Fruit fly (Drosophila melanogaster) whole organism, pupa: Measurements from ENCODE around the gene CG45002.

Experiments
- CG10348 ChIP-seq: fragments of 200-800 bp; sonication (Bioruptor generic); IDR thresholded peaks from 2 replicates; pipeline ENCODE4 v1.3.6; 2022; ENCODE audit warnings: missing biosample characterization, missing genetic modification characterization
- CG12605 ChIP-seq: fragments of 200-800 bp; sonication (Bioruptor generic); IDR thresholded peaks from 2 replicates; pipeline ENCODE4 v1.3.6; 2022; ENCODE audit warnings: missing biosample characterization, missing genetic modification characterization
- CG13204 ChIP-seq: fragments of 200-800 bp; sonication (Bioruptor generic); optimal IDR thresholded peaks from 2 replicates; lab custom pipeline; 2018; ENCODE audit warnings: missing biosample characterization, mild to moderate bottlenecking, missing genetic modification characterization, moderate library complexity
- CG14655 ChIP-seq: fragments of 200-800 bp; sonication (Bioruptor generic); optimal IDR thresholded peaks from 3 replicates; lab custom pipeline; 2017; ENCODE audit warnings: mild to moderate bottlenecking, missing biosample characterization, missing genetic modification reagents, missing genetic modification characterization
- CG15710 ChIP-seq: fragments of 200-800 bp; sonication (Bioruptor generic); optimal IDR thresholded peaks from 2 replicates; lab custom pipeline; 2018; ENCODE audit warnings: missing biosample characterization, mild to moderate bottlenecking, missing genetic modification characterization, moderate library complexity
- CG17806 ChIP-seq: fragments of 200-800 bp; sonication (Bioruptor generic); optimal IDR thresholded peaks from 2 replicates; lab custom pipeline; 2018; ENCODE audit warnings: missing biosample characterization, mild to moderate bottlenecking, missing genetic modification characterization, moderate library complexity
- CG32121 ChIP-seq: fragments of 200-800 bp; sonication (Bioruptor generic); IDR thresholded peaks from 2 replicates; pipeline ENCODE4 v1.3.6; 2022; ENCODE audit warnings: missing biosample characterization, missing genetic modification characterization
- CG34367 ChIP-seq: fragments of 200-800 bp; sonication (Bioruptor generic); optimal IDR thresholded peaks from 2 replicates; lab custom pipeline; 2018; ENCODE audit warnings: missing biosample characterization, mild to moderate bottlenecking, missing genetic modification characterization
- CG4496 ChIP-seq: fragments of 200-800 bp; sonication (Bioruptor generic); IDR thresholded peaks from 3 replicates; pipeline ENCODE4 v1.3.6; 2022; ENCODE audit warnings: missing biosample characterization, missing genetic modification characterization
- CG8159 ChIP-seq: fragments of 200-800 bp; sonication (Bioruptor generic); optimal IDR thresholded peaks from 3 replicates; lab custom pipeline; 2018; ENCODE audit warnings: missing biosample characterization, mild to moderate bottlenecking, missing genetic modification characterization, moderate library complexity
- CG8301 ChIP-seq: fragments of 200-800 bp; sonication (Bioruptor generic); optimal IDR thresholded peaks from 2 replicates; lab custom pipeline; 2018; ENCODE audit warnings: missing biosample characterization, mild to moderate bottlenecking, missing genetic modification characterization
- CG9948 ChIP-seq: fragments of 200-800 bp; sonication (Bioruptor generic); optimal IDR thresholded peaks from 2 replicates; lab custom pipeline; 2018; ENCODE audit warnings: missing biosample characterization, mild to moderate bottlenecking, missing genetic modification characterization, moderate library complexity
- D1 ChIP-seq: fragments of 200-800 bp; sonication (Bioruptor generic); optimal IDR thresholded peaks from 2 replicates; lab custom pipeline; 2018; ENCODE audit warnings: missing biosample characterization, mild to moderate bottlenecking, missing genetic modification characterization, moderate library complexity
- EcR ChIP-seq: fragments of 200-800 bp; sonication (Bioruptor generic); optimal IDR thresholded peaks from 3 replicates; lab custom pipeline; 2019; ENCODE audit warnings: missing biosample characterization, missing genetic modification characterization, mild to moderate bottlenecking, moderate library complexity, missing genetic modification reagents
- Ets98B ChIP-seq: fragments of 200-800 bp; sonication (Bioruptor generic); IDR thresholded peaks from 2 replicates; pipeline ENCODE4 v1.3.6; 2022; ENCODE audit warnings: missing biosample characterization, missing genetic modification characterization
- Pif1A ChIP-seq: fragments of 200-800 bp; sonication (Bioruptor generic); optimal IDR thresholded peaks from 3 replicates; lab custom pipeline; 2016; ENCODE audit warnings: missing biosample characterization, missing genetic modification characterization
- Pif1B ChIP-seq: fragments of 200-800 bp; sonication (Bioruptor generic); optimal IDR thresholded peaks from 3 replicates; lab custom pipeline; 2016; ENCODE audit warnings: missing biosample characterization, missing genetic modification characterization
- Snoo ChIP-seq: fragments of 200-800 bp; sonication (Bioruptor generic); optimal IDR thresholded peaks from 3 replicates; lab custom pipeline; 2017; ENCODE audit warnings: missing biosample characterization, mild to moderate bottlenecking, missing genetic modification characterization, inconsistent platforms
- fd96Ca ChIP-seq: fragments of 200-800 bp; sonication (Bioruptor generic); IDR thresholded peaks from 3 replicates; pipeline ENCODE4 v1.3.6; 2022; ENCODE audit warnings: missing biosample characterization, missing genetic modification characterization
- gl ChIP-seq: fragments of 200-800 bp; sonication (Bioruptor generic); optimal IDR thresholded peaks from 2 replicates; lab custom pipeline; 2018; ENCODE audit warnings: missing biosample characterization, mild to moderate bottlenecking, missing genetic modification characterization
- rn ChIP-seq: fragments of 200-800 bp; sonication (Bioruptor generic); IDR thresholded peaks from 2 replicates; pipeline ENCODE4 v1.3.6; 2022; ENCODE audit warnings: missing biosample characterization, missing genetic modification characterization

CG45002 gene

dm6 chrX:17023199-17023598, 43.3 kb downstream of the CG45002 start, which contains the start of gene CG43997:
Gene CG43997, plus strand, starts transcription at chrX:17023499.
- no peak for TF ChIP-seq Pif1B (GFP tag; lab: Kevin White, UChicago)
- no peak for TF ChIP-seq Snoo (tag; lab: Kevin White, UChicago)
- TF ChIP-seq D1 (tag; lab: Kevin White, UChicago): no peak
- TF ChIP-seq CG8159: no peak
- no peak for TF ChIP-seq CG34367 (tag; lab: Kevin White, UChicago)
- no peak for TF ChIP-seq EcR
- no peak for TF ChIP-seq CG4496 (GFP tag; lab: Robert Waterston, UW)
- no peak for TF ChIP-seq rn (GFP tag; lab: Robert Waterston, UW)
- TF ChIP-seq CG10348 (GFP tag; lab: Robert Waterston, UW): no peak
- no peak for TF ChIP-seq CG12605
- no peak for TF ChIP-seq Pif1A (GFP tag; lab: Kevin White, UChicago)
- no peak for TF ChIP-seq CG8301
- no peak for TF ChIP-seq CG15710
- TF ChIP-seq CG17806: no peak
- TF ChIP-seq, all 21 proteins: peak for 0

- no peak for TF ChIP-seq CG4496 (GFP tag; lab: Robert Waterston, UW)
- TF ChIP-seq CG9948: no peak
- TF ChIP-seq CG10348 (GFP tag; lab: Robert Waterston, UW): no peak
- no peak for TF ChIP-seq Ets98B (GFP tag; lab: Robert Waterston, UW)
- no peak for TF ChIP-seq CG13204 (GFP tag; lab: Kevin White, UChicago)
- no peak for TF ChIP-seq CG12605
- TF ChIP-seq CG14655 (GFP tag; lab: Kevin White, UChicago): no peak
- TF ChIP-seq Snoo (tag; lab: Kevin White, UChicago): no peak
- TF ChIP-seq CG32121 (GFP tag; lab: Robert Waterston, UW): no peak
- TF ChIP-seq rn (GFP tag; lab: Robert Waterston, UW): no peak
- no peak for TF ChIP-seq CG8159
- no peak for TF ChIP-seq Pif1A (GFP tag; lab: Kevin White, UChicago)
- TF ChIP-seq CG34367 (tag; lab: Kevin White, UChicago): no peak
- no peak for TF ChIP-seq Pif1B (GFP tag; lab: Kevin White, UChicago)
- TF ChIP-seq fd96Ca (GFP tag; lab: Robert Waterston, UW): no peak
- TF ChIP-seq gl (tag; lab: Kevin White, UChicago): no peak
- no peak for TF ChIP-seq CG8301
- no peak for TF ChIP-seq EcR
Observed at dm6 chrX:17022004-17022403, 44.5 kb downstream of the CG45002 start, which contains the start of gene CG43996. Gene CG43996, plus strand, starts transcription at chrX:17022304.

- no peak for TF ChIP-seq Pif1A (GFP tag; lab: Kevin White, UChicago)
- TF ChIP-seq CG9948: no peak
- TF ChIP-seq CG17806: no peak
- no peak for TF ChIP-seq CG12605
- no peak for TF ChIP-seq Snoo (tag; lab: Kevin White, UChicago)
- TF ChIP-seq CG4496 (GFP tag; lab: Robert Waterston, UW): no peak
- TF ChIP-seq CG15710: no peak
- peak; percentile 29 for TF ChIP-seq CG8159
- TF ChIP-seq, all 21 proteins: peak for 1
Observed at dm6 chrX:17021435-17021834, 45.1 kb downstream of the CG45002 start.

- TF ChIP-seq CG12605 (no peak), CG8301 (no peak), CG34367 (tag; lab: Kevin White, UChicago) (no peak), rn (GFP tag; lab: Robert Waterston, UW) (no peak), CG17806 (no peak), Pif1B (GFP tag; lab: Kevin White, UChicago) (no peak), CG15710 (no peak), Pif1A (GFP tag; lab: Kevin White, UChicago) (no peak), Snoo (tag; lab: Kevin White, UChicago) (no peak), CG9948 (no peak), fd96Ca (GFP tag; lab: Robert Waterston, UW) (no peak)
Observed at dm6 chrX:16986928-16987327, 79.6 kb downstream of the CG45002 start.

dm6 chrX:16968148-16968823, 98.2 kb downstream of the CG45002 start, which contains the start of gene Ubr1:
Gene Ubr1, minus strand, starts transcription at chrX:16968679.
- peak; percentile 75 for TF ChIP-seq fd96Ca (GFP tag; lab: Robert Waterston, UW)
- peak; percentile 62 for TF ChIP-seq CG17806
- TF ChIP-seq CG8301: peak; percentile 63
- peak; percentile 82 for TF ChIP-seq CG32121 (GFP tag; lab: Robert Waterston, UW)
- peak; percentile 79 for TF ChIP-seq Pif1A (GFP tag; lab: Kevin White, UChicago)
- peak; percentile 56 for TF ChIP-seq Snoo (tag; lab: Kevin White, UChicago)
- peak; percentile 89 for TF ChIP-seq CG4496 (GFP tag; lab: Robert Waterston, UW)
- TF ChIP-seq CG10348 (GFP tag; lab: Robert Waterston, UW): no peak
- peak; percentile 39 for TF ChIP-seq CG9948
- TF ChIP-seq CG12605: peak; percentile 91
- no peak for TF ChIP-seq EcR
- peak; percentile 71 for TF ChIP-seq CG15710
- TF ChIP-seq CG13204 (GFP tag; lab: Kevin White, UChicago): peak; percentile 74
- peak; percentile 77 for TF ChIP-seq CG34367 (tag; lab: Kevin White, UChicago)
- peak; percentile 78 for TF ChIP-seq Ets98B (GFP tag; lab: Robert Waterston, UW)
- peak; percentile 83 for TF ChIP-seq CG14655 (GFP tag; lab: Kevin White, UChicago)
- TF ChIP-seq Pif1B (GFP tag; lab: Kevin White, UChicago): peak; percentile 86
- TF ChIP-seq CG8159: peak; percentile 78
- TF ChIP-seq D1 (tag; lab: Kevin White, UChicago): no peak
- TF ChIP-seq gl (tag; lab: Kevin White, UChicago): peak; percentile 87
- TF ChIP-seq rn (GFP tag; lab: Robert Waterston, UW): no peak; the same call in none of the 2 replicates

dm6 chrX:16967415-16967814, 99.1 kb downstream of the CG45002 start:
- TF ChIP-seq CG15710: peak; percentile 20
- no peak for TF ChIP-seq CG10348 (GFP tag; lab: Robert Waterston, UW)
- no peak for TF ChIP-seq CG9948
- TF ChIP-seq D1 (tag; lab: Kevin White, UChicago): no peak
- TF ChIP-seq Pif1A (GFP tag; lab: Kevin White, UChicago): peak; percentile 25
- peak; percentile 61 for TF ChIP-seq Snoo (tag; lab: Kevin White, UChicago)
- no peak for TF ChIP-seq EcR
- no peak for TF ChIP-seq gl (tag; lab: Kevin White, UChicago)
- TF ChIP-seq Pif1B (GFP tag; lab: Kevin White, UChicago): no peak
- no peak for TF ChIP-seq CG8301
- no peak for TF ChIP-seq fd96Ca (GFP tag; lab: Robert Waterston, UW)
- TF ChIP-seq CG34367 (tag; lab: Kevin White, UChicago): peak; percentile 31
- TF ChIP-seq Ets98B (GFP tag; lab: Robert Waterston, UW): peak; percentile 30; the same call in 1 of the 2 replicates
- peak; percentile 89 for TF ChIP-seq CG4496 (GFP tag; lab: Robert Waterston, UW)
- peak; percentile 74 for TF ChIP-seq CG13204 (GFP tag; lab: Kevin White, UChicago)
- peak; percentile 18 for TF ChIP-seq CG14655 (GFP tag; lab: Kevin White, UChicago)
- TF ChIP-seq CG12605: peak; percentile 27; the same call in 1 of the 2 replicates
- TF ChIP-seq CG17806: peak; percentile 0
- peak; percentile 8 for TF ChIP-seq CG8159
- TF ChIP-seq rn (GFP tag; lab: Robert Waterston, UW): no peak
- TF ChIP-seq CG32121 (GFP tag; lab: Robert Waterston, UW): no peak
